Fruit fly (Drosophila melanogaster) whole organism, embryonic: ENCODE measurements around the gene CG15922.
A peak's percentile ranks its signal among the peaks of the same experiment; 100 is the strongest.

Experiments used
- ATbp ChIP-seq: fragments of 200-800 bp; sonication (Bioruptor generic); optimal IDR thresholded peaks from 2 replicates; lab custom pipeline; 2017; ENCODE audit warnings: missing biosample characterization, mild to moderate bottlenecking, missing genetic modification characterization, missing genetic modification reagents
- Blimp-1 ChIP-seq: fragments of 200-800 bp; sonication (Bioruptor generic); optimal IDR thresholded peaks from 3 replicates; lab custom pipeline; 2018; ENCODE audit warnings: missing biosample characterization, missing genetic modification characterization, mild to moderate bottlenecking, moderate library complexity, missing genetic modification reagents
- BtbVII ChIP-seq: fragments of 200-800 bp; sonication (Bioruptor generic); optimal IDR thresholded peaks from 3 replicates; lab custom pipeline; 2017; ENCODE audit warnings: missing biosample characterization, mild to moderate bottlenecking, missing genetic modification characterization
- CG12659 ChIP-seq: fragments of 200-800 bp; sonication (Bioruptor generic); optimal IDR thresholded peaks from 3 replicates; lab custom pipeline; 2017; ENCODE audit warnings: mild to moderate bottlenecking, missing biosample characterization, missing genetic modification reagents, missing genetic modification characterization
- CG13296 ChIP-seq: fragments of 200-800 bp; sonication (Bioruptor generic); optimal IDR thresholded peaks from 3 replicates; lab custom pipeline; 2018; ENCODE audit warnings: missing biosample characterization, mild to moderate bottlenecking, missing genetic modification characterization
- CG14014 ChIP-seq: fragments of 200-800 bp; sonication (Bioruptor generic); IDR thresholded peaks from 2 replicates; pipeline ENCODE4 v1.3.6; 2022; ENCODE audit warnings: missing biosample characterization, missing genetic modification characterization
- CG14050 ChIP-seq: fragments of 200-800 bp; sonication (Bioruptor generic); IDR thresholded peaks from 3 replicates; pipeline ENCODE4 v1.3.6; 2022; ENCODE audit warnings: missing biosample characterization, missing genetic modification characterization
- CG14965 ChIP-seq: fragments of 200-800 bp; sonication (Bioruptor generic); optimal IDR thresholded peaks from 2 replicates; lab custom pipeline; 2016; ENCODE audit warnings: missing biosample characterization, missing genetic modification characterization, borderline replicate concordance
- CG1602 ChIP-seq: fragments of 200-800 bp; sonication (Bioruptor generic); optimal IDR thresholded peaks from 3 replicates; lab custom pipeline; 2016; ENCODE audit warnings: missing biosample characterization, missing genetic modification characterization
- CG17328 ChIP-seq: fragments of 200-800 bp; sonication (Bioruptor generic); IDR thresholded peaks from 2 replicates; pipeline ENCODE4 v1.3.6; 2022; ENCODE audit warnings: missing biosample characterization, missing genetic modification characterization
- CG17612 ChIP-seq: fragments of 200-800 bp; sonication (Bioruptor generic); IDR thresholded peaks from 2 replicates; pipeline ENCODE4 v1.3.6; 2022; ENCODE audit warnings: missing biosample characterization, missing genetic modification characterization
- CG2120 ChIP-seq: fragments of 200-800 bp; sonication (Bioruptor generic); optimal IDR thresholded peaks from 3 replicates; lab custom pipeline; 2016; ENCODE audit warnings: missing biosample characterization, missing genetic modification characterization
- CG30403 ChIP-seq: fragments of 200-800 bp; sonication (Bioruptor generic); optimal IDR thresholded peaks from 3 replicates; lab custom pipeline; 2016; ENCODE audit warnings: missing biosample characterization, missing genetic modification characterization
- CG31365 ChIP-seq: fragments of 200-800 bp; sonication (Bioruptor generic); optimal IDR thresholded peaks from 2 replicates; lab custom pipeline; 2018; ENCODE audit warnings: missing biosample characterization, mild to moderate bottlenecking, missing genetic modification characterization
- CG42726 ChIP-seq: fragments of 200-800 bp; sonication (Bioruptor generic); IDR thresholded peaks from 2 replicates; pipeline ENCODE4 v1.3.6; 2022; ENCODE audit warnings: missing biosample characterization, missing genetic modification characterization; ENCODE audit not compliant: partially characterized antibody
- CG43689 ChIP-seq: fragments of 200-800 bp; sonication (Bioruptor generic); IDR thresholded peaks from 2 replicates; pipeline ENCODE4 v1.3.6; 2022; ENCODE audit warnings: missing biosample characterization, missing genetic modification characterization
- CG6689 ChIP-seq: fragments of 200-800 bp; sonication (Bioruptor generic); IDR thresholded peaks from 2 replicates; pipeline ENCODE4 v1.3.6; 2022; ENCODE audit warnings: missing biosample characterization, missing genetic modification characterization
- CG7372 ChIP-seq: fragments of 200-800 bp; sonication (Bioruptor generic); IDR thresholded peaks from 2 replicates; pipeline ENCODE4 v1.3.6; 2022; ENCODE audit warnings: missing biosample characterization, missing genetic modification characterization
- CG8290 ChIP-seq, 3 experiments: fragments of 200-800 bp; sonication (Bioruptor generic); optimal IDR thresholded peaks; 2 replicates each; lab custom pipeline; 2016 to 2019; ENCODE audit warnings: missing biosample characterization in 3 of 3, missing genetic modification characterization in 3 of 3, mild to moderate bottlenecking in 2 of 3, moderate library complexity in 1 of 3
- CoRest ChIP-seq: fragments of 200-800 bp; sonication (Bioruptor generic); optimal IDR thresholded peaks from 3 replicates; lab custom pipeline; 2018; ENCODE audit warnings: missing biosample characterization, mild to moderate bottlenecking, missing genetic modification characterization, moderate library complexity
- D ChIP-seq, 2 experiments: fragments of 200-800 bp in 1 of 2; fragments of >200 bp in 1 of 2; sonication (Bioruptor generic) in 1 of 2; optimal IDR thresholded peaks; 2 replicates in 1 of 2; 3 replicates in 1 of 2; lab custom pipeline; 2017; ENCODE audit warnings: mild to moderate bottlenecking in 1 of 2, missing biosample characterization in 1 of 2, missing genetic modification characterization in 1 of 2, missing genetic modification reagents in 1 of 2
- Deaf1 ChIP-seq: fragments of 200-800 bp; optimal IDR thresholded peaks from 3 replicates; lab custom pipeline; 2019; ENCODE audit warnings: missing biosample characterization, mild to moderate bottlenecking, missing genetic modification characterization, moderate library complexity
- Dek ChIP-seq: fragments of 200-800 bp; sonication (Bioruptor generic); optimal IDR thresholded peaks from 3 replicates; lab custom pipeline; 2019; ENCODE audit warnings: missing biosample characterization, mild to moderate bottlenecking, missing genetic modification characterization, moderate library complexity
- Gug ChIP-seq: fragments of 200-800 bp; sonication (Bioruptor generic); IDR thresholded peaks from 4 replicates; pipeline ENCODE4 v1.3.6; 2022; ENCODE audit warnings: missing biosample characterization, missing genetic modification characterization
- Hsf ChIP-seq: fragments of 200-800 bp; sonication (Bioruptor generic); optimal IDR thresholded peaks from 3 replicates; lab custom pipeline; 2016; ENCODE audit warnings: missing biosample characterization, missing genetic modification characterization
- Lhr ChIP-seq: fragments of 200-800 bp; sonication (Bioruptor generic); optimal IDR thresholded peaks from 3 replicates; lab custom pipeline; 2017; ENCODE audit warnings: mild to moderate bottlenecking, missing biosample characterization, missing genetic modification reagents, missing genetic modification characterization
- Lim3 ChIP-seq: fragments of 200-800 bp; sonication (Bioruptor generic); IDR thresholded peaks from 2 replicates; pipeline ENCODE4 v1.3.6; 2022; ENCODE audit warnings: missing biosample characterization, missing genetic modification characterization
- MESR4 ChIP-seq: fragments of 200-800 bp; sonication (Bioruptor generic); optimal IDR thresholded peaks from 2 replicates; lab custom pipeline; 2018; ENCODE audit warnings: missing biosample characterization, mild to moderate bottlenecking, missing genetic modification characterization, moderate library complexity
- Ptx1 ChIP-seq: fragments of 200-800 bp; sonication (Bioruptor generic); IDR thresholded peaks from 2 replicates; pipeline ENCODE4 v1.3.6; 2022; ENCODE audit warnings: missing biosample characterization, missing genetic modification characterization
- Tbp ChIP-seq: fragments of >200 bp; optimal IDR thresholded peaks from 2 replicates; lab custom pipeline; 2018; ENCODE audit warnings: missing biosample characterization, missing genetic modification characterization
- Vsx1 ChIP-seq: fragments of 200-800 bp; sonication (Bioruptor generic); optimal IDR thresholded peaks from 2 replicates; lab custom pipeline; 2017; ENCODE audit warnings: missing biosample characterization, mild to moderate bottlenecking, missing genetic modification characterization, missing genetic modification reagents
- bsh ChIP-seq, 2 experiments: fragments of 200-800 bp; sonication (Bioruptor generic); optimal IDR thresholded peaks; 2 replicates each; lab custom pipeline; 2017 to 2018; ENCODE audit warnings: mild to moderate bottlenecking in 2 of 2, missing biosample characterization in 2 of 2, missing genetic modification characterization in 2 of 2, moderate library complexity in 1 of 2
- chif ChIP-seq, 2 experiments: fragments of 200-800 bp; sonication (Bioruptor generic); optimal IDR thresholded peaks; 3 replicates each; lab custom pipeline; 2016; ENCODE audit warnings: missing biosample characterization in 2 of 2, missing genetic modification characterization in 2 of 2
- chn ChIP-seq: fragments of 200-800 bp; sonication (Bioruptor generic); optimal IDR thresholded peaks from 2 replicates; lab custom pipeline; 2016; ENCODE audit warnings: missing biosample characterization, missing genetic modification characterization
- crc ChIP-seq: fragments of 200-800 bp; sonication (Bioruptor generic); optimal IDR thresholded peaks from 2 replicates; lab custom pipeline; 2016; ENCODE audit warnings: missing biosample characterization, missing genetic modification characterization
- cwo ChIP-seq: fragments of 200-800 bp; sonication (Bioruptor generic); optimal IDR thresholded peaks from 3 replicates; lab custom pipeline; 2017; ENCODE audit warnings: missing biosample characterization, missing genetic modification characterization, mild to moderate bottlenecking, moderate library complexity, missing genetic modification reagents
- eve ChIP-seq, 2 experiments: fragments of >200 bp; optimal IDR thresholded peaks; 2 replicates each; lab custom pipeline; 2017; ENCODE audit warnings: missing biosample characterization in 2 of 2, missing genetic modification characterization in 2 of 2
- ewg ChIP-seq: fragments of 200-800 bp; sonication (Bioruptor generic); optimal IDR thresholded peaks from 3 replicates; lab custom pipeline; 2017; ENCODE audit warnings: mild to moderate bottlenecking, missing biosample characterization, missing genetic modification reagents, missing genetic modification characterization
- insv ChIP-seq, 2 experiments: fragments of 200-800 bp; sonication (Bioruptor generic); optimal IDR thresholded peaks; 3 replicates each; lab custom pipeline; 2016 to 2018; ENCODE audit warnings: missing biosample characterization in 2 of 2, missing genetic modification characterization in 2 of 2
- mam ChIP-seq: fragments of 200-800 bp; sonication (Bioruptor generic); optimal IDR thresholded peaks from 3 replicates; lab custom pipeline; 2016; ENCODE audit warnings: missing biosample characterization, missing genetic modification characterization
- nom ChIP-seq: fragments of 200-800 bp; sonication (Bioruptor generic); optimal IDR thresholded peaks from 2 replicates; lab custom pipeline; 2017; ENCODE audit warnings: missing biosample characterization, missing genetic modification characterization, mild to moderate bottlenecking, moderate library complexity, missing genetic modification reagents
- prd ChIP-seq, 3 experiments: fragments of >200 bp in 2 of 3; fragments of 200-800 bp in 1 of 3; sonication (Bioruptor generic) in 1 of 3; optimal IDR thresholded peaks in 2 of 3; IDR thresholded peaks in 1 of 3; 2 replicates in 2 of 3; 3 replicates in 1 of 3; pipeline versions ENCODE4 v1.3.6 to Lab custom; 2017 to 2022; ENCODE audit warnings: missing biosample characterization in 1 of 3, missing genetic modification characterization in 1 of 3
- tap ChIP-seq: fragments of 200-800 bp; optimal IDR thresholded peaks from 3 replicates; lab custom pipeline; 2019; ENCODE audit warnings: missing biosample characterization, mild to moderate bottlenecking, missing genetic modification characterization, moderate library complexity
- tup ChIP-seq: fragments of 200-800 bp; sonication (Bioruptor generic); optimal IDR thresholded peaks from 2 replicates; lab custom pipeline; 2016; ENCODE audit warnings: missing biosample characterization, mild to moderate bottlenecking, missing genetic modification characterization, moderate library complexity
- twi ChIP-seq: fragments of 200-800 bp; optimal IDR thresholded peaks from 2 replicates; lab custom pipeline; 2019; ENCODE audit warnings: missing biosample characterization, mild to moderate bottlenecking, missing genetic modification characterization, moderate library complexity
- zen2 ChIP-seq: fragments of 200-800 bp; sonication (Bioruptor generic); IDR thresholded peaks from 3 replicates; pipeline ENCODE4 v1.3.6; 2022; ENCODE audit warnings: missing biosample characterization, missing genetic modification characterization; ENCODE audit not compliant: partially characterized antibody

CG15922 gene

DNA sequence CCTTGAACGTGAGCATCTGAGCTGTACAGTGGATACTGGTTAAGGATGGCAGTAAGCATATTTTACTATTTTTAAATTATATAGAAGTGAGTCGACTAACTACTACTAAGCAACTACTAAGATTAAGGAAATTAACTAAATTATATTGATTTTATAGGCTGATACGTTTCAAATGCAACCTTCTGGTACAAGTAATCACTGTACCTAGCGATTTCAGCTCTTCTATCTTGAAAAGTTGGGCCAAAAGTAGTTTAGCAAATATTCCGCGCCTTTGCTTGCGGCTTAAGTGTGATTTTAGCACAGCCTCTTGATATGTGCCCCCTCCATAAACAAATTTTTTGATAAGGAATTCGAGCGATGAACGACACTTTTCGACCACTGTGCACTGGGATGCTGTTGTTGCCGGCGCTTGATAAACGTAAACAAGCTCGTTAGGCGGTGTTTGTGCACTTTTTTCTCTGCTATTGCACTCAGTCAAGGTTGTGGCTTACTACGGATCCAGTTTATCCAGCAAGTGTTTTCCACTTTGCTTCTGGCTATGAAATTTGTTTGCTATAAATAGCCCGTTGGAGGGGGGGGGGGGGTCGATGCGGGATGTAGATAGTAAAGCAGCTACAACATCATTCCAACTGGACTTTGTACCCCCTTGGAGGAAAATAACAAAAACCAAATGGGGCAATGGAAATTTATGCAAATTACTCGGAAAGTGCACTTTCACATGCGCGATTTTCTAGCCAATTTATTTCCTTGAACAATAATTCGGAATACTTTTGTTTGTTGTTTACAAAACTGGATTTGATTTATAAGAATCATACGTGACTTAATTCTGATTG lies 3.6 kb downstream of the CG15922 start (continued):
- TF ChIP-seq cwo (GFP tag; lab: Kevin White, UChicago) (peak; percentile 78), MESR4 (GFP tag; lab: Kevin White, UChicago) (no peak), CG14014 (GFP tag; lab: Robert Waterston, UW) (peak; percentile 90), CG6689 (GFP tag; lab: Robert Waterston, UW) (peak; percentile 76), ATbp (GFP tag; lab: Kevin White, UChicago) (peak; percentile 16), chif (GFP tag; optimal IDR thresholded peaks at IDR 0.05; lab: Kevin White, UChicago) (no peak), CG12659 (GFP tag; lab: Kevin White, UChicago) (peak; percentile 60), CG1602 (GFP tag; lab: Kevin White, UChicago) (peak; percentile 55), CG42726 (GFP tag; lab: Robert Waterston, UW) (no peak), eve (GFP tag; optimal IDR thresholded peaks at IDR 0.05; lab: Kevin White, UChicago) (no peak), CG17612 (GFP tag; lab: Robert Waterston, UW) (peak; percentile 46; the same call in 1 of the 2 replicates), crc (peak; percentile 41), zen2 (GFP tag; lab: Robert Waterston, UW) (no peak), Ptx1 (GFP tag; lab: Robert Waterston, UW) (peak; percentile 88), Lhr (no peak), mam (GFP tag; lab: Kevin White, UChicago) (peak; percentile 65), CG14965 (GFP tag; lab: Kevin White, UChicago) (no peak), CG17328 (GFP tag; lab: Robert Waterston, UW) (peak; percentile 62), BtbVII (GFP tag; lab: Kevin White, UChicago) (peak; percentile 83), Dek (tag; lab: Kevin White, UChicago) (peak; percentile 53), CG31365 (no peak), ewg (peak; percentile 3), CG14050 (GFP tag; lab: Robert Waterston, UW) (peak; percentile 65), CG43689 (GFP tag; lab: Robert Waterston, UW) (peak; percentile 39; the same call in 1 of the 2 replicates), tup (GFP tag; lab: Kevin White, UChicago) (no peak), Lim3 (no peak), Tbp (GFP tag; lab: Kevin White, UChicago) (no peak), CG7372 (GFP tag; lab: Robert Waterston, UW) (peak; percentile 82), Gug (GFP tag; lab: Robert Waterston, UW) (peak; percentile 68; the same call in 3 of the 4 replicates), Deaf1 (tag; lab: Kevin White, UChicago) (peak; percentile 31), CG30403 (GFP tag; lab: Kevin White, UChicago) (peak; percentile 66), Vsx1 (GFP tag; lab: Kevin White, UChicago) (no peak), prd (optimal IDR thresholded peaks at IDR 0.05; lab: Kevin White, UChicago) (no peak), prd (GFP tag; IDR thresholded peaks at IDR 0.05; lab: Robert Waterston, UW) (peak; percentile 76), D (optimal IDR thresholded peaks at IDR 0.05; lab: Kevin White, UChicago) (no peak), D (GFP tag; optimal IDR thresholded peaks at IDR 0.05; lab: Kevin White, UChicago) (no peak), CG13296 (peak; percentile 61), twi (tag; lab: Kevin White, UChicago) (no peak), bsh (GFP tag; optimal IDR thresholded peaks at IDR 0.05; lab: Kevin White, UChicago) (peak; percentile 15 to 78), insv (GFP tag; optimal IDR thresholded peaks at IDR 0.05; lab: Kevin White, UChicago) (peak; percentile 48 to 94), chn (GFP tag; lab: Kevin White, UChicago) (no peak), CG8290 (GFP tag; optimal IDR thresholded peaks at IDR 0.05; lab: Kevin White, UChicago) (no peak), CG8290 (tag; optimal IDR thresholded peaks at IDR 0.05; lab: Kevin White, UChicago) (no peak), Blimp-1 (GFP tag; lab: Kevin White, UChicago) (peak; percentile 38), Hsf (GFP tag; lab: Kevin White, UChicago) (peak; percentile 54), CG2120 (peak; percentile 85), tap (tag; lab: Kevin White, UChicago) (peak; percentile 65), nom (GFP tag; lab: Kevin White, UChicago) (peak; percentile 98), CoRest (tag; lab: Kevin White, UChicago) (peak; percentile 65)
